Worm (Caenorhabditis elegans) whole organism, L4 larva: ENCODE data around the gene R13A5.15.

Source experiments
- R02D3.7 ChIP-seq: fragments of 150-350 bp; sonication (generic microtip); optimal IDR thresholded peaks from 3 replicates; lab custom pipeline; 2014; ENCODE audit warnings: missing biosample characterization, missing genetic modification characterization
- T20F7.1 ChIP-seq: fragments of 200-800 bp; sonication (Bioruptor generic); optimal IDR thresholded peaks from 2 replicates; lab custom pipeline; 2018; ENCODE audit warnings: mild to moderate bottlenecking, missing genetic modification characterization, missing compliant biosample characterization
- Y105C5A.15 ChIP-seq: fragments of 200-800 bp; sonication (Bioruptor generic); IDR thresholded peaks from 2 replicates; pipeline ENCODE4 v1.3.6; 2022; ENCODE audit warnings: missing genetic modification characterization, missing compliant biosample characterization
- Y48G9A.11 ChIP-seq: fragments of 200-800 bp; sonication (Bioruptor generic); IDR thresholded peaks from 2 replicates; pipeline ENCODE4 v1.3.6; 2022; ENCODE audit warnings: missing genetic modification reagents, missing genetic modification characterization, missing compliant biosample characterization
- aha-1 ChIP-seq: fragments of 150-350 bp; peaks from one replicate; lab custom pipeline; 2014; ENCODE audit warnings: missing biosample characterization, missing genetic modification characterization
- ceh-32 ChIP-seq: sonication (generic microtip); optimal IDR thresholded peaks from 2 replicates; lab custom pipeline; 2016; ENCODE audit warnings: mild to moderate bottlenecking, missing genetic modification characterization, missing compliant biosample characterization; ENCODE audit not compliant: poor library complexity
- ces-1 ChIP-seq: fragments of 150-350 bp; sonication (generic microtip); optimal IDR thresholded peaks from 4 replicates; lab custom pipeline; 2014; ENCODE audit warnings: missing biosample characterization, missing genetic modification reagents, missing genetic modification characterization
- daf-12 ChIP-seq: fragments of 150-350 bp; optimal IDR thresholded peaks from 2 replicates; lab custom pipeline; 2014; ENCODE audit warnings: missing biosample characterization, missing genetic modification reagents, missing genetic modification characterization
- daf-16 ChIP-seq, 3 experiments: sonication (generic microtip); optimal IDR thresholded peaks; 2 replicates each; lab custom pipeline; 2016 to 2017; ENCODE audit warnings: missing genetic modification characterization in 3 of 3, missing genetic modification reagents in 3 of 3, mild to moderate bottlenecking in 2 of 3, missing compliant biosample characterization in 2 of 3, missing biosample characterization in 1 of 3, moderate library complexity in 1 of 3
- dmd-9 ChIP-seq: fragments of 200-800 bp; sonication (Bioruptor generic); IDR thresholded peaks from 2 replicates; pipeline ENCODE4 v1.3.6; 2022; ENCODE audit warnings: missing genetic modification reagents, missing genetic modification characterization, missing compliant biosample characterization
- duxl-1 ChIP-seq: sonication (generic microtip); optimal IDR thresholded peaks from 2 replicates; lab custom pipeline; 2016; ENCODE audit warnings: mild to moderate bottlenecking, missing genetic modification characterization, moderate library complexity, missing compliant biosample characterization; ENCODE audit not compliant: poor library complexity
- egl-43 ChIP-seq: fragments of 200-800 bp; sonication (Bioruptor generic); IDR thresholded peaks from 2 replicates; pipeline ENCODE4 v1.3.6; 2022; ENCODE audit warnings: missing genetic modification reagents, missing genetic modification characterization, missing compliant biosample characterization
- hif-1 ChIP-seq, 2 experiments: sonication (generic microtip); optimal IDR thresholded peaks; 2 replicates each; lab custom pipeline; 2016 to 2017; ENCODE audit warnings: missing compliant biosample characterization in 2 of 2, missing genetic modification characterization in 2 of 2, missing genetic modification reagents in 2 of 2, missing genotype in 2 of 2, mild to moderate bottlenecking in 1 of 2
- hlh-11 ChIP-seq: fragments of 200-800 bp; sonication (Bioruptor generic); optimal IDR thresholded peaks from 2 replicates; lab custom pipeline; 2018; ENCODE audit warnings: mild to moderate bottlenecking, missing genetic modification characterization, missing compliant biosample characterization
- hlh-30 ChIP-seq: sonication (generic microtip); optimal IDR thresholded peaks from 2 replicates; lab custom pipeline; 2017; ENCODE audit warnings: antibody characterized with exemption, mild to moderate bottlenecking, missing genetic modification characterization, missing compliant biosample characterization; ENCODE audit not compliant: insufficient read depth
- lim-7 ChIP-seq: fragments of 200-800 bp; sonication (Bioruptor generic); IDR thresholded peaks from 2 replicates; pipeline ENCODE4 v1.3.6; 2022; ENCODE audit warnings: missing genetic modification characterization, missing compliant biosample characterization
- lin-13 ChIP-seq: fragments of 150-350 bp; optimal IDR thresholded peaks from 2 replicates; lab custom pipeline; 2014; ENCODE audit warnings: missing biosample characterization, missing genetic modification reagents, missing genetic modification characterization
- lin-38 ChIP-seq: fragments of 200-800 bp; sonication (Bioruptor generic); IDR thresholded peaks from 2 replicates; pipeline ENCODE4 v1.3.6; 2022; ENCODE audit warnings: missing genetic modification reagents, missing genetic modification characterization, missing compliant biosample characterization
- madf-5 ChIP-seq, 2 experiments: fragments of 200-800 bp; sonication (Bioruptor generic); IDR thresholded peaks; 2 replicates each; pipeline ENCODE4 v1.3.6; 2022; ENCODE audit warnings: missing compliant biosample characterization in 2 of 2, missing genetic modification characterization in 2 of 2
- nhr-102 ChIP-seq: sonication (generic microtip); optimal IDR thresholded peaks from 2 replicates; lab custom pipeline; 2016; ENCODE audit warnings: mild to moderate bottlenecking, missing genetic modification characterization, moderate library complexity, missing compliant biosample characterization
- nhr-25 ChIP-seq: sonication (generic microtip); optimal IDR thresholded peaks from 2 replicates; lab custom pipeline; 2017; ENCODE audit warnings: missing genetic modification characterization, mild to moderate bottlenecking, missing compliant biosample characterization, antibody characterized with exemption, moderate library complexity, borderline replicate concordance; ENCODE audit not compliant: insufficient read depth
- nhr-28 ChIP-seq: fragments of 150-350 bp; optimal IDR thresholded peaks from 2 replicates; lab custom pipeline; 2014; ENCODE audit warnings: missing biosample characterization, missing genetic modification characterization
- nhr-48 ChIP-seq: sonication (generic microtip); optimal IDR thresholded peaks from 2 replicates; lab custom pipeline; 2016; ENCODE audit warnings: mild to moderate bottlenecking, missing genetic modification characterization, missing compliant biosample characterization
- pqm-1 ChIP-seq: sonication (generic microtip); optimal IDR thresholded peaks from 2 replicates; lab custom pipeline; 2017; ENCODE audit warnings: missing biosample characterization, missing genetic modification characterization
- spr-1 ChIP-seq: sonication (generic microtip); optimal IDR thresholded peaks from 2 replicates; lab custom pipeline; 2016; ENCODE audit warnings: mild to moderate bottlenecking, missing genetic modification characterization, missing compliant biosample characterization
- tag-97 ChIP-seq: fragments of 200-800 bp; sonication (Bioruptor generic); IDR thresholded peaks from 2 replicates; pipeline ENCODE4 v1.3.6; 2022; ENCODE audit warnings: missing genetic modification characterization, missing compliant biosample characterization
- unc-130 ChIP-seq: sonication (generic microtip); optimal IDR thresholded peaks from 2 replicates; lab custom pipeline; 2016; ENCODE audit warnings: missing genetic modification reagents, missing genetic modification characterization, missing compliant biosample characterization
- unc-62 ChIP-seq, 3 experiments: fragments of 150-350 bp in 1 of 3; sonication (generic microtip); optimal IDR thresholded peaks in 2 of 3; peaks in 1 of 3; 1 replicate in 1 of 3; 2 replicates in 2 of 3; lab custom pipeline; 2014 to 2017; ENCODE audit warnings: missing biosample characterization in 3 of 3, missing genetic modification characterization in 3 of 3, missing genetic modification reagents in 3 of 3, missing genotype in 1 of 3
- vab-7 ChIP-seq: fragments of 200-800 bp; sonication (Bioruptor generic); IDR thresholded peaks from 2 replicates; pipeline ENCODE4 v1.3.6; 2022; ENCODE audit warnings: missing genetic modification reagents, missing genetic modification characterization, missing compliant biosample characterization
- zag-1 ChIP-seq: fragments of 150-350 bp; optimal IDR thresholded peaks from 2 replicates; lab custom pipeline; 2014; ENCODE audit warnings: missing biosample characterization, missing genetic modification characterization
- zip-11 ChIP-seq: fragments of 200-800 bp; sonication (Bioruptor generic); IDR thresholded peaks from 2 replicates; pipeline ENCODE4 v1.3.6; 2022; ENCODE audit warnings: missing genetic modification characterization, missing compliant biosample characterization

Gene R13A5.15

DNA sequence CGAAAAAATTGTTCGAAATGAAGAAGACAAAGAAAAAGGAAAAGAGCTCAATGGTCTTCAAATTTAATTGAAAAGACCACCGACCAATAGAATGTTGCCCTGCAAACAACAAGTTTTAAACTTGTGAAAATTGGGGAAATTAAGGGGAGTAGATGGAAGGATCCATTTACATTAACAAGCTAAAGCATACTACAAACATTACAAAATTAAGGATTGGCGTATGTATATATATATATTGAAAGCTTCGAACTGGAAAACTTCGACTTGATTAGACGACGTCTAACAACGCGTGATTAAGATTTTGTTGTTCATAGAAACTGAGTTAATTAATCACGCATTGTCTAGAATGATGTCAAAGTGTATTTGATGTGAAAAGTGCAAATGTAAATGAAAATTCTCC is at the start of gene R13A5.15:
TSS of gene R13A5.15 (minus strand) at position 101 of the 400 bp plus-strand sequence.
- TF ChIP-seq ces-1 (GFP tag; lab: Kevin White, UChicago) (no peak), spr-1 (tag; lab: Kevin White, UChicago) (no peak), nhr-48 (tag; lab: Kevin White, UChicago) (no peak), zip-11 (GFP tag; lab: Robert Waterston, UW) (no peak), dmd-9 (GFP tag; lab: Robert Waterston, UW) (no peak), lim-7 (GFP tag; lab: Robert Waterston, UW) (no peak), unc-130 (GFP tag; lab: Kevin White, UChicago) (no peak), Y48G9A.11 (GFP tag; lab: Robert Waterston, UW) (no peak)

DNA sequence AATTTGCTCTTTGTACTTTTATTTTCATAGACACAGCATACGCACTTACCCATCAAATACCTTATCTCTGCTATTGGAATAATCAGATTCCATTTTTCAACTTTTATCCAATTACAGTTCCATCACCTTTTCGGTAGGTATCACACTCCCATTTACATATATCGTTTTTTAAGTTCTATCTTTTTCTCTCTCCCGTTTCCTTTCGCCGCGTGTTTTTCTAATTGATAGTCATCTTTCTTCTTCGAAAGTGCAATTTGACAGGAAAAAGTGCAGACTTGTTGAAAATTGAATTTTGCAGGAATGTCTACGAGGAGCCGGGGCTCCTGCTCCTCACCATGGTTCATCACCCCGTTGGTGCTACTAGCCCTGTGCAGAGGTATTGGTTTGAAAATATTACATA is 37.0 kb upstream of the R13A5.15 start, which contains the start of gene fbn-1:
TSS of gene fbn-1 (plus strand) at position 301 of the 400 bp plus-strand sequence.
- TF ChIP-seq R02D3.7 (no peak), daf-12 (no peak), T20F7.1 (GFP tag; lab: Kevin White, UChicago) (no peak), hlh-11 (tag; lab: Kevin White, UChicago) (no peak), daf-16 (GFP tag; optimal IDR thresholded peaks at IDR 0.05; lab: Kevin White, UChicago) (no peak), daf-16 (tag; optimal IDR thresholded peaks at IDR 0.05; lab: Kevin White, UChicago) (no peak), nhr-28 (tag; lab: Kevin White, UChicago) (no peak), unc-62 (GFP tag; optimal IDR thresholded peaks at IDR 0.05 in 1 of 2; lab: Kevin White, UChicago) (no peak), unc-62 (tag; optimal IDR thresholded peaks at IDR 0.05; lab: Kevin White, UChicago) (no peak), hif-1 (tag; optimal IDR thresholded peaks at IDR 0.05; lab: Kevin White, UChicago) (no peak), zag-1 (tag; lab: Kevin White, UChicago) (no peak), unc-130 (GFP tag; lab: Kevin White, UChicago) (no peak)

DNA sequence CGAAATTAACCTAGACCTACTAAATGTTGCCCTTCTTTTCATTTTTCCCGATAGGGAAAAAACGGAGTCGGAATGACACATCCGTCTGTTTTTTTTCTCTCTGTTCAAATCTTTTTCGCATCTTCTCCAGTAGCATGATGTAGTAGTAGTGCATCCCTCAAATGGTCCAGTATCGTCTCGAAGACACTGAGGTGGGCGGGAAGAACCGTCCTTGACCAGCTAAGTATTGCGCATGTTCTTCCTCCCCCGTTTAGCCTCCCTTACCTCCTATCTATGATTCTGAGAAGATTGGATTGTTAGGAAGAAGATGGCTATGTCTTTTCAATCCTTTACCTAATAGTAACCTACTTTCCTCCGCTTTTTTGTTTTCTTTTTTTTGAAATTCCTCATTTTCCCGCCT is 34.8 kb upstream of the R13A5.15 start:
- no peak for TF ChIP-seq egl-43 (GFP tag; lab: Robert Waterston, UW)
- no peak for TF ChIP-seq ceh-32 (tag; lab: Kevin White, UChicago)
- no peak for TF ChIP-seq nhr-102 (tag; lab: Kevin White, UChicago)
- TF ChIP-seq lin-13 (GFP tag; lab: Kevin White, UChicago) = no peak
- peak; percentile 2 for TF ChIP-seq nhr-28 (tag; lab: Kevin White, UChicago)
- no peak for TF ChIP-seq lin-38 (GFP tag; lab: Robert Waterston, UW)
- TF ChIP-seq pqm-1 (tag; lab: Kevin White, UChicago) = no peak
- peak; percentile 90 for TF ChIP-seq nhr-25 (tag; lab: Kevin White, UChicago)

DNA sequence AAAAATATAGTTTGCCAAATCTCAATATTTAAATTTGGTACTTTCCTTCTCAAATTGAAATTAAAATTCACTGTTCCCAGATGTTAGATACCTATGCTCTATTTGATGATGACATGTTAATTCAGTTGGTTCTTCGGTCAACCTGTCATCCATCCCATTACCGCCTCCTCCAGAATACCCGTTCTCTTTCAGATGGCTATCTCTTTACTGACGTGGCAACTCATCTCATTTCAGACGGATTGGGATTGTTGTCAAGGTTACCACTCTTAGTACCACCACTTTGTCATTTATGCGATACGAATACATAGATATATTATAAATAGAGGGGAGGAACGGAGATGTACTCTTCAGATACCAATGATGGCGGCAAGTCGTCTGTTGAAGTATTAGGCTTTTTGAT is 33.2 kb upstream of the R13A5.15 start:
- TF ChIP-seq madf-5 (GFP tag; IDR thresholded peaks at IDR 0.05; lab: Robert Waterston, UW) = no peak
- peak; percentile 4 for TF ChIP-seq aha-1

DNA sequence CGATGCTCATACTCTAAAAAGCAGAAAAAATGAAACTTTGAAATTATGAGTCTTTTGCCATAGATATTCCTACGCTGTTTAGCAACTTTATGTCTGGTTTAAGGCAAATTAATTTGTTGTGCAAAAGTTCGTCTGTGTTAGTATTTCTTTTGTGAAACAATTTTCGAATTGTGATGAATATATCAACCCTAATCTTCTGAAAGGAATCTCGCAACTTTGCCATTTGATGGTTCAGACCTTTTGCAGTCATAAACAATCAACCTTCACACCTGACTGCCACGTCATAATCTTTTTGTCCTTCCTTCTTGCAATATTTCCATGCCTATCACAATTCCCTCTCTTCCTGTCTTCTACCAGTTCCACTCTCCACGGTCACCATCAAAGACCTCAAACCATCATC is 31.7 kb upstream of the R13A5.15 start:
- TF ChIP-seq unc-62 (GFP tag; optimal IDR thresholded peaks at IDR 0.05 in 1 of 2; lab: Kevin White, UChicago) (peak in 1 of 2 experiments; percentile 92), unc-62 (tag; optimal IDR thresholded peaks at IDR 0.05; lab: Kevin White, UChicago) (no peak), nhr-48 (tag; lab: Kevin White, UChicago) (no peak), Y105C5A.15 (no peak)

DNA sequence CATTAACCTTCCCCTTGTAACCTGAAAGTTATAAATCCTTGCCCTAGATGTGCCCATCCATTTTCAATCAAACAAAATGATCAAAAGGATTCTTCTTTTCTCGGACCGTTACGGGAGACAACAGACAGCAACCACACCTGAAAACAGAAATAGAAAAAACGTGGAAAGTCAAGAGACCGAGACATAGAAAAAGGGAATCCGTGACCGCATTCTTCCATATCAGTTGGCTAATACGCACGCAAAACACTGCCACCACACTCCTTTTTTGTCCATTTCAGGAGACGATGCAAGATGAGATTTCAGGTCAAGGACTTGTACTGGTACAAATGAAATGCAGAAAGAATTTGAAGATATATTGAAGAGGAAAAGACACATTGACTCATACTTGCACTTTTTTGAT is 30.2 kb upstream of the R13A5.15 start:
- peak; percentile 87 for TF ChIP-seq aha-1
- peak; percentile 35 for TF ChIP-seq nhr-28 (tag; lab: Kevin White, UChicago)
- peak; percentile 15 for TF ChIP-seq hlh-11 (tag; lab: Kevin White, UChicago)
- no peak for TF ChIP-seq duxl-1 (tag; lab: Kevin White, UChicago)
- no peak for TF ChIP-seq vab-7 (GFP tag; lab: Robert Waterston, UW)
- no peak for TF ChIP-seq tag-97 (GFP tag; lab: Robert Waterston, UW)
- peak; percentile 56 for TF ChIP-seq hlh-30 (tag; lab: Kevin White, UChicago)
- TF ChIP-seq, all 104 proteins: peak for 4
